Worm (Caenorhabditis elegans) whole organism, midembryonic: ENCODE measurements around the gene memb-1.

Experiments used
- T22C8.4 ChIP-seq: fragments of 200-800 bp; sonication (Bioruptor generic); IDR thresholded peaks from 2 replicates; pipeline ENCODE4 v1.3.6; 2022; ENCODE audit warnings: missing genetic modification characterization, missing compliant biosample characterization
- cog-1 ChIP-seq: sonication (generic microtip); optimal IDR thresholded peaks from 2 replicates; lab custom pipeline; 2016; ENCODE audit warnings: missing genetic modification characterization, missing compliant biosample characterization
- flt-1 ChIP-seq: fragments of 200-800 bp; sonication (Bioruptor generic); IDR thresholded peaks from 2 replicates; pipeline ENCODE4 v1.3.6; 2022; ENCODE audit warnings: missing genetic modification characterization, missing compliant biosample characterization
- klf-2 ChIP-seq: fragments of 200-800 bp; sonication (Bioruptor generic); conservative IDR thresholded peaks from 2 replicates; pipeline ENCODE4 v1.3.6; 2022; ENCODE audit warnings: missing genetic modification reagents, missing genetic modification characterization, missing compliant biosample characterization
- med-1 ChIP-seq: sonication (generic microtip); optimal IDR thresholded peaks from 2 replicates; lab custom pipeline; 2017; ENCODE audit warnings: missing genetic modification characterization, mild to moderate bottlenecking, missing compliant biosample characterization, antibody characterized with exemption, missing genetic modification reagents; ENCODE audit not compliant: insufficient read depth
- ref-1 ChIP-seq: fragments of 200-800 bp; sonication (Bioruptor generic); conservative IDR thresholded peaks from 2 replicates; pipeline ENCODE4 v1.3.6; 2022; ENCODE audit warnings: missing genetic modification reagents, missing genetic modification characterization, missing compliant biosample characterization
- tab-1 ChIP-seq: fragments of 200-800 bp; sonication (Bioruptor generic); IDR thresholded peaks from 2 replicates; pipeline ENCODE4 v1.3.6; 2022; ENCODE audit warnings: missing genetic modification characterization, missing compliant biosample characterization
- ztf-23 ChIP-seq: fragments of 200-800 bp; sonication (Bioruptor generic); IDR thresholded peaks from 2 replicates; pipeline ENCODE4 v1.3.6; 2022; ENCODE audit warnings: missing genetic modification reagents, missing genetic modification characterization, missing compliant biosample characterization
- ztf-29 ChIP-seq: fragments of 200-800 bp; sonication (Bioruptor generic); IDR thresholded peaks from 2 replicates; pipeline ENCODE4 v1.3.6; 2022; ENCODE audit warnings: missing genetic modification reagents, missing genetic modification characterization, missing compliant biosample characterization

Gene memb-1

DNA sequence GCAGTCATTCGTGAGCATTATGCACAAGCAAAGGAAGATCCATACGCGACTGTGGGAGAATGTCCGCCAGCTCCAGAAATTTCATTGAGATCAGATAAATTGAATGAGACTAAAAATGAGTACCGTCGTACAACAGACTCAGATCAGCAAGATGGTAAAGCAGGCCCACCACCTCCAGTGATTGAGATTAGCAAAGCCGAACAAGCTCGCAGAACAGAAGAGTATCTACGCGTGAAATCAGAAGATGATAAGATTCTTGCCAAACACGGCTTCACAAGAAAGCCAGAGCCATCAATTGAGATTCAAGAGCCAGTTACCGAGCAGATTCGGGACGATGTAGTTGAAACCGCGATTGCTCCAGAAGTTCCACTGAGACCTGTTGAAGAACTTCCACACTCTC, 23.4 kb downstream of the memb-1 start:
- TF ChIP-seq T22C8.4 (GFP tag; lab: Robert Waterston, UW) (no peak), klf-2 (GFP tag; lab: Robert Waterston, UW) (no peak), ztf-23 (GFP tag; lab: Robert Waterston, UW) (no peak), tab-1 (GFP tag; lab: Robert Waterston, UW) (no peak), ref-1 (GFP tag; lab: Robert Waterston, UW) (no peak), flt-1 (GFP tag; lab: Robert Waterston, UW) (no peak), cog-1 (tag; lab: Kevin White, UChicago) (no peak)

ce11 chrX:9417326-9417725, 24.0 kb downstream of the memb-1 start:
- TF ChIP-seq ztf-23 (GFP tag; lab: Robert Waterston, UW), result no peak
- no peak for TF ChIP-seq klf-2 (GFP tag; lab: Robert Waterston, UW)
- TF ChIP-seq tab-1 (GFP tag; lab: Robert Waterston, UW), result no peak
- TF ChIP-seq med-1 (GFP tag; lab: Kevin White, UChicago), result no peak
- no peak for TF ChIP-seq T22C8.4 (GFP tag; lab: Robert Waterston, UW)
- no peak for TF ChIP-seq cog-1 (tag; lab: Kevin White, UChicago)

ce11 chrX:9411675-9412074, 29.7 kb downstream of the memb-1 start:
- no peak for TF ChIP-seq ztf-23 (GFP tag; lab: Robert Waterston, UW)
- TF ChIP-seq ref-1 (GFP tag; lab: Robert Waterston, UW), result no peak
- no peak for TF ChIP-seq med-1 (GFP tag; lab: Kevin White, UChicago)
- no peak for TF ChIP-seq T22C8.4 (GFP tag; lab: Robert Waterston, UW)
- TF ChIP-seq klf-2 (GFP tag; lab: Robert Waterston, UW), result no peak
- no peak for TF ChIP-seq cog-1 (tag; lab: Kevin White, UChicago)
- TF ChIP-seq ztf-29 (GFP tag; lab: Robert Waterston, UW), result no peak

DNA sequence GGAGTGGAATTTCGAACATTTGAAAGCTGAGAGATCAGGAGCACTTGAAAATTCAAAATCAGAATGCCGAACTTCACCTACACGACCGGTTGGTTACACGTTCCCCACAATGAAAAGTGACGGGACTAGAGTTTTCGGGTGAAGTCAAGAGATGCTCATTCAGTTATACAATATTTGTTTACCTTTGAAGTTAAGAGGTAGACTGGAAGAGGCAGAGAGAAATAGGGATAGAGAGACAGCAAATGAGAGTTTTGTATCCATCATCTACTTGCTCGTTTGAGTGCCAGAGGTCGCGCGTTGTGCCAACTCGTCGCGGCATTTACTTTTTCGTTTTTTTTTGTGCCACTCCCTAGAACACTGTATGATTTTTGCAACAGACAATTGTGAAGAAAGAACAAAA, 30.6 kb downstream of the memb-1 start:
- TF ChIP-seq klf-2 (GFP tag; lab: Robert Waterston, UW) (no peak), ztf-29 (GFP tag; lab: Robert Waterston, UW) (no peak), ref-1 (GFP tag; lab: Robert Waterston, UW) (no peak), flt-1 (GFP tag; lab: Robert Waterston, UW) (no peak), cog-1 (tag; lab: Kevin White, UChicago) (no peak), ztf-23 (GFP tag; lab: Robert Waterston, UW) (no peak), T22C8.4 (GFP tag; lab: Robert Waterston, UW) (no peak), med-1 (GFP tag; lab: Kevin White, UChicago) (no peak), tab-1 (GFP tag; lab: Robert Waterston, UW) (no peak)

DNA sequence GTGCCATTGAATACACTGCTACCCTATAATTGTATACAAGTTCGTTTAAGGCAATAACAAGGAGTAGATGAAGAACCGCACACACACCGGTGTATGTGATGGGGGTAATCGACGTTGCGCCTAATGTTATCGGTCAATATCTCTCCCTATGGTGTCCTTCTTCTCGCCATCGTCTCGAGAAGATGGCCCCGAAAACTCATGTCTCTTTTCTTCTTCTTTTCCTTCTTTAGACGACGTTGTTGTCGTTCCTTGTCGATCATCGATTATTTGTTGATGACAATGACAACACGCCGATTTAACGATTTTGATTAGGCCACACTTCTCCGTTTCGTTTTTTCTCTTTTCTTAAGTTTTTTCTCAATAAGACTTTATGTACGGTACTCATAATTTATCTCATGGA, 32.3 kb downstream of the memb-1 start:
- TF ChIP-seq ztf-29 (GFP tag; lab: Robert Waterston, UW) (no peak), T22C8.4 (GFP tag; lab: Robert Waterston, UW) (no peak), flt-1 (GFP tag; lab: Robert Waterston, UW) (no peak), klf-2 (GFP tag; lab: Robert Waterston, UW) (no peak), ztf-23 (GFP tag; lab: Robert Waterston, UW) (no peak), tab-1 (GFP tag; lab: Robert Waterston, UW) (no peak), ref-1 (GFP tag; lab: Robert Waterston, UW) (no peak), med-1 (GFP tag; lab: Kevin White, UChicago) (no peak), cog-1 (tag; lab: Kevin White, UChicago) (no peak)

- TF ChIP-seq ztf-23 (GFP tag; lab: Robert Waterston, UW), result no peak
- TF ChIP-seq T22C8.4 (GFP tag; lab: Robert Waterston, UW), result no peak
- TF ChIP-seq ref-1 (GFP tag; lab: Robert Waterston, UW), result no peak
- no peak for TF ChIP-seq flt-1 (GFP tag; lab: Robert Waterston, UW)
- TF ChIP-seq med-1 (GFP tag; lab: Kevin White, UChicago), result no peak
- TF ChIP-seq ztf-29 (GFP tag; lab: Robert Waterston, UW), result no peak
These were observed 35.4 kb downstream of the memb-1 start for ce11 chrX:9405922-9406321.

- TF ChIP-seq klf-2 (GFP tag; lab: Robert Waterston, UW) (no peak), T22C8.4 (GFP tag; lab: Robert Waterston, UW) (no peak), flt-1 (GFP tag; lab: Robert Waterston, UW) (no peak)
These were observed 37.6 kb downstream of the memb-1 start for ce11 chrX:9403622-9404255.

DNA sequence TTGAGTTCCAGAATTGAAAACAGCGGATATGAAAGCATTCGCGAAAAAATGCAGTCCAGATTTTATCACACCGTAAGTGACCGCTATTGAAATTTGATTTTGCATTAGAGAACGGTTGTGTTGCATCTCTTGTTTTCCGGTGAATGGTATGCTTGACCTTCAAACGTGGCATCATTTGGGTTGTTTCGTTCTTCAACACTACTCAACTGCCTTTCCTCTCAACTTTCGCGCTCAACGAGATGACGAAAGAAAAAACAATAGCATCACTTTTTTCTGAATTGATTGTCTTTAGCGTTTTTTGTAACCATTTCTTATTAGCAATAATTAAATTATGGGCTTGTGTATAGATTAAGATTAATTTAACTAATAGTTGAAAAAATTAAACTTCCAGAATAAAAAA, 38.9 kb downstream of the memb-1 start:
- no peak for TF ChIP-seq ztf-29 (GFP tag; lab: Robert Waterston, UW)
- no peak for TF ChIP-seq tab-1 (GFP tag; lab: Robert Waterston, UW)
- TF ChIP-seq T22C8.4 (GFP tag; lab: Robert Waterston, UW), result no peak
- no peak for TF ChIP-seq klf-2 (GFP tag; lab: Robert Waterston, UW)
- TF ChIP-seq cog-1 (tag; lab: Kevin White, UChicago), result no peak
- no peak for TF ChIP-seq ztf-23 (GFP tag; lab: Robert Waterston, UW)
- no peak for TF ChIP-seq ref-1 (GFP tag; lab: Robert Waterston, UW)
- no peak for TF ChIP-seq med-1 (GFP tag; lab: Kevin White, UChicago)
- TF ChIP-seq flt-1 (GFP tag; lab: Robert Waterston, UW), result no peak

DNA sequence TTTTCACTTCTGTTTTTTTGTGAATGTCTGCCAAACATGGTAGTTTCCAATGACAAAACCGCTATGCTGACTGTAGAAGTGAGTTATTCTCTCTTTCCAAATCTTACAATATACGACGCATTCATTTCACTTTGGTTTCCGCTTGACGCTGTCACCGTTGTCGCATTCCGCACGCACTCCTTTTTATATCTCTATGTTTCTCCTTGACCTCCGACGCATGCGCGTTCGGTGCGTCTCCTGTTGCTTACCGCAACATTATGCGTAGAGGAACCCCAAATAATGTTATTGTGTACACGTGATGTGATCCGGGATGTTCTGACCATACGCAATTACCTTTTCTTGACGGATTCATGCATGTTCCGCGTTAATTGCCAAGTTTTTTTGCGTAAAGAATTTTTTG, 39.4 kb downstream of the memb-1 start:
- TF ChIP-seq ztf-23 (GFP tag; lab: Robert Waterston, UW), result no peak
- 0 out of 2 replicates have a peak, but pooled peaks have one; percentile 61 for TF ChIP-seq flt-1 (GFP tag; lab: Robert Waterston, UW)
